Worm (Caenorhabditis elegans): ENCODE data around the gene ndab-2.

The ndab-2 gene

ce11 chrIII:7153747-7154238 lies 26.8 kb upstream of the ndab-2 start, which contains the start of gene ogt-1 (continued):
- no peak for TF ChIP-seq tlp-1 (tag; optimal IDR thresholded peaks at IDR 0.05)
- TF ChIP-seq xbp-1 (tag; optimal IDR thresholded peaks at IDR 0.05), result peak; percentile 80
- no peak for TF ChIP-seq nhr-84 (tag; optimal IDR thresholded peaks at IDR 0.05)
- TF ChIP-seq C16A3.4 (tag; optimal IDR thresholded peaks at IDR 0.05), result peak; percentile 69
- peak; percentile 90 for TF ChIP-seq nhr-20 (tag; optimal IDR thresholded peaks at IDR 0.05)
- TF ChIP-seq lin-13 (GFP tag; optimal IDR thresholded peaks at IDR 0.05), result peak; percentile 82
- no peak for TF ChIP-seq aha-1 (tag; optimal IDR thresholded peaks at IDR 0.05)
- no peak for TF ChIP-seq sox-4 (tag; optimal IDR thresholded peaks at IDR 0.05)
- TF ChIP-seq fkh-10 (GFP tag; optimal IDR thresholded peaks at IDR 0.05), result peak; percentile 61
- TF ChIP-seq pqm-1 (tag; optimal IDR thresholded peaks at IDR 0.05), result no peak
- peak; percentile 68 for TF ChIP-seq jun-1 (tag; optimal IDR thresholded peaks at IDR 0.05)
- peak; percentile 96 for TF ChIP-seq nhr-71 (tag; optimal IDR thresholded peaks at IDR 0.05)
- peak; percentile 72 for TF ChIP-seq lir-3 (tag; optimal IDR thresholded peaks at IDR 0.05; ENCODE audit: poor library complexity)
- TF ChIP-seq ceh-82 (tag; optimal IDR thresholded peaks at IDR 0.05), result peak; percentile 57 to 89 (median 87)
- peak in 3 of 6 experiments; percentile 18 to 83 (median 78) for TF ChIP-seq elt-3 (tag; optimal IDR thresholded peaks at IDR 0.05)
- TF ChIP-seq mef-2 (tag; optimal IDR thresholded peaks at IDR 0.05), result peak; percentile 65
- TF ChIP-seq ztf-11 (tag; optimal IDR thresholded peaks at IDR 0.05), result no peak
- peak; percentile 93 for TF ChIP-seq mep-1 (tag; optimal IDR thresholded peaks at IDR 0.05)
- TF ChIP-seq C34B4.2 (tag; optimal IDR thresholded peaks at IDR 0.05), result no peak
- TF ChIP-seq ztf-4 (tag; optimal IDR thresholded peaks at IDR 0.05), result peak; percentile 87
- TF ChIP-seq alr-1 (tag; optimal IDR thresholded peaks at IDR 0.05; ENCODE audit: borderline replicate concordance), result no peak
- no peak for TF ChIP-seq fkh-4 (tag; optimal IDR thresholded peaks at IDR 0.05; ENCODE audit: borderline replicate concordance)
- TF ChIP-seq grh-1 (GFP tag; IDR thresholded peaks at IDR 0.05), result peak; percentile 69
- no peak for TF ChIP-seq nhr-12 (tag; optimal IDR thresholded peaks at IDR 0.05)
- peak; percentile 40 for TF ChIP-seq F16B12.6 (tag; optimal IDR thresholded peaks at IDR 0.05)
- TF ChIP-seq lin-39 (tag; optimal IDR thresholded peaks at IDR 0.05), result no peak
- TF ChIP-seq unc-98 (GFP tag; IDR thresholded peaks at IDR 0.05), result no peak
- TF ChIP-seq zag-1 (tag; optimal IDR thresholded peaks at IDR 0.05), result peak; percentile 39
- peak; percentile 76 for TF ChIP-seq snpc-4 (tag; optimal IDR thresholded peaks at IDR 0.05)
- TF ChIP-seq nhr-90 (tag; optimal IDR thresholded peaks at IDR 0.05; ENCODE audit: poor library complexity), result peak; percentile 76
- peak; percentile 36 for TF ChIP-seq hpl-2 (GFP tag; optimal IDR thresholded peaks at IDR 0.05)
- no peak for TF ChIP-seq nhr-28 (tag; optimal IDR thresholded peaks at IDR 0.05)
- TF ChIP-seq lin-15B (tag; optimal IDR thresholded peaks at IDR 0.05), result no peak
- TF ChIP-seq C04F5.9 (tag; optimal IDR thresholded peaks at IDR 0.05), result no peak
- no peak for TF ChIP-seq ceh-90 (tag; optimal IDR thresholded peaks at IDR 0.05)
- TF ChIP-seq isw-1 (GFP tag; IDR thresholded peaks at IDR 0.05), result peak; percentile 70
- TF ChIP-seq nhr-47 (tag; optimal IDR thresholded peaks at IDR 0.05), result peak; percentile 83
- TF ChIP-seq egl-13 (tag; optimal IDR thresholded peaks at IDR 0.05), result peak; percentile 32
- TF ChIP-seq irx-1 (tag; optimal IDR thresholded peaks at IDR 0.05), result peak; percentile 62
- peak; percentile 82 for TF ChIP-seq fos-1 (tag; optimal IDR thresholded peaks at IDR 0.05)
- peak; percentile 69 for TF ChIP-seq blmp-1 (tag; optimal IDR thresholded peaks at IDR 0.05)
- no peak for TF ChIP-seq hlh-17 (GFP tag; optimal IDR thresholded peaks at IDR 0.05; ENCODE audit: borderline replicate concordance)
- no peak for TF ChIP-seq ceh-88 (GFP tag; IDR thresholded peaks at IDR 0.05)
- TF ChIP-seq snu-23 (GFP tag; optimal IDR thresholded peaks at IDR 0.05), result peak; percentile 94
- TF ChIP-seq unc-62 (GFP tag; optimal IDR thresholded peaks at IDR 0.05), result no peak
- TF ChIP-seq nhr-19 (GFP tag; conservative IDR thresholded peaks at IDR 0.05), result peak; percentile 86
- TF ChIP-seq dpl-1 (GFP tag; optimal IDR thresholded peaks at IDR 0.05), result peak; percentile 64 to 70 (median 66)
- peak; percentile 84 for TF ChIP-seq ama-1 (optimal IDR thresholded peaks at IDR 0.05)
- peak; percentile 62 for TF ChIP-seq elt-2 (tag; optimal IDR thresholded peaks at IDR 0.05)
- no peak for TF ChIP-seq sptf-1 (tag; optimal IDR thresholded peaks at IDR 0.05)
- no peak for TF ChIP-seq zip-4 (GFP tag; optimal IDR thresholded peaks at IDR 0.05)

Data from whole organism, L1 larva.